Fruit fly (Drosophila melanogaster) whole organism: ENCODE measurements around the gene CG33500.

Source experiments
- psq ChIP-seq: fragments of >200 bp; optimal IDR thresholded peaks from 2 replicates; lab custom pipeline; 2017
- usp ChIP-seq: fragments of >200 bp; optimal IDR thresholded peaks from 2 replicates; lab custom pipeline; 2017; ENCODE audit warnings: missing biosample characterization, missing genetic modification characterization, mixed read lengths

dm6 chr3L:11549432-11549831 lies 41.0 kb downstream of the CG33500 start:
- no peak for TF ChIP-seq psq
- TF ChIP-seq usp (GFP tag; lab: Kevin White, UChicago): no peak
